Fruit fly (Drosophila melanogaster) whole organism, prepupa: ENCODE results near the gene CG11598.

ENCODE experiments used
- CG10631 ChIP-seq: fragments of 200-800 bp; sonication (Bioruptor generic); optimal IDR thresholded peaks from 2 replicates; lab custom pipeline; 2016; ENCODE audit warnings: missing biosample characterization, missing genetic modification characterization
- CG11294 ChIP-seq: fragments of 200-800 bp; sonication (Bioruptor generic); IDR thresholded peaks from 2 replicates; pipeline ENCODE4 v1.3.6; 2022; ENCODE audit warnings: missing biosample characterization, missing genetic modification characterization
- CG11762 ChIP-seq: fragments of 200-800 bp; sonication (Bioruptor generic); optimal IDR thresholded peaks from 3 replicates; lab custom pipeline; 2016; ENCODE audit warnings: missing biosample characterization, missing genetic modification characterization; ENCODE audit not compliant: insufficient read depth
- CG15336 ChIP-seq: fragments of 200-800 bp; sonication (Bioruptor generic); IDR thresholded peaks from 2 replicates; pipeline ENCODE4 v1.3.6; 2022; ENCODE audit warnings: missing biosample characterization, missing genetic modification characterization
- CG1621 ChIP-seq: fragments of 200-800 bp; sonication (Bioruptor generic); optimal IDR thresholded peaks from 3 replicates; lab custom pipeline; 2018; ENCODE audit warnings: missing biosample characterization, mild to moderate bottlenecking, missing genetic modification characterization
- CG31627 ChIP-seq: fragments of 200-800 bp; sonication (Bioruptor generic); optimal IDR thresholded peaks from 3 replicates; lab custom pipeline; 2016; ENCODE audit warnings: missing biosample characterization, missing genetic modification characterization
- CG32006 ChIP-seq: fragments of 200-800 bp; sonication (Bioruptor generic); optimal IDR thresholded peaks from 3 replicates; lab custom pipeline; 2017; ENCODE audit warnings: missing biosample characterization, mild to moderate bottlenecking, missing genetic modification characterization
- CG3919 ChIP-seq: fragments of 200-800 bp; sonication (Bioruptor generic); optimal IDR thresholded peaks from 3 replicates; lab custom pipeline; 2016; ENCODE audit warnings: missing biosample characterization, missing genetic modification characterization
- CG4318 ChIP-seq: fragments of 200-800 bp; sonication (Bioruptor generic); optimal IDR thresholded peaks from 3 replicates; lab custom pipeline; 2017; ENCODE audit warnings: missing biosample characterization, mild to moderate bottlenecking, missing genetic modification characterization
- CG6163 ChIP-seq: fragments of 200-800 bp; sonication (Bioruptor generic); IDR thresholded peaks from 3 replicates; pipeline ENCODE4 v1.3.6; 2022; ENCODE audit warnings: missing biosample characterization, missing genetic modification characterization
- CG6276 ChIP-seq: fragments of 200-800 bp; sonication (Bioruptor generic); optimal IDR thresholded peaks from 2 replicates; lab custom pipeline; 2017; ENCODE audit warnings: missing biosample characterization, mild to moderate bottlenecking, missing genetic modification characterization
- CG6854 ChIP-seq: fragments of 200-800 bp; sonication (Bioruptor generic); optimal IDR thresholded peaks from 2 replicates; lab custom pipeline; 2017; ENCODE audit warnings: missing biosample characterization, mild to moderate bottlenecking, missing genetic modification characterization
- CG8119 ChIP-seq: fragments of 200-800 bp; sonication (Bioruptor generic); IDR thresholded peaks from 3 replicates; pipeline ENCODE4 v1.3.6; 2022; ENCODE audit warnings: missing biosample characterization, missing genetic modification characterization
- CG8319 ChIP-seq: fragments of 200-800 bp; sonication (Bioruptor generic); optimal IDR thresholded peaks from 3 replicates; lab custom pipeline; 2016; ENCODE audit warnings: missing biosample characterization, missing genetic modification characterization
- CG8632 ChIP-seq: fragments of 200-800 bp; sonication (Bioruptor generic); optimal IDR thresholded peaks from 3 replicates; lab custom pipeline; 2016; ENCODE audit warnings: missing biosample characterization, missing genetic modification characterization
- Eip78C ChIP-seq: fragments of 200-800 bp; sonication (Bioruptor generic); peaks from one replicate; lab custom pipeline; 2016; ENCODE audit warnings: missing biosample characterization, missing genetic modification characterization
- Eip93F ChIP-seq: fragments of 200-800 bp; sonication (Bioruptor generic); optimal IDR thresholded peaks from 2 replicates; lab custom pipeline; 2016; ENCODE audit warnings: missing biosample characterization, mild to moderate bottlenecking, missing genetic modification characterization
- Ets21C ChIP-seq: fragments of 200-800 bp; sonication (Bioruptor generic); optimal IDR thresholded peaks from 3 replicates; lab custom pipeline; 2016; ENCODE audit warnings: missing biosample characterization, missing genetic modification characterization
- Ets96B ChIP-seq: fragments of 200-800 bp; optimal IDR thresholded peaks from 2 replicates; lab custom pipeline; 2019; ENCODE audit warnings: missing biosample characterization, mild to moderate bottlenecking, missing genetic modification characterization, moderate library complexity
- Gug ChIP-seq: fragments of 200-800 bp; sonication (Bioruptor generic); IDR thresholded peaks from 2 replicates; pipeline ENCODE4 v1.3.6; 2022; ENCODE audit warnings: missing biosample characterization, missing genetic modification characterization
- Hr38 ChIP-seq: sonication (Bioruptor generic); optimal IDR thresholded peaks from 2 replicates; lab custom pipeline; 2016; ENCODE audit warnings: missing biosample characterization, missing genetic modification characterization
- Hr4 ChIP-seq: fragments of 200-800 bp; sonication (Bioruptor generic); optimal IDR thresholded peaks from 3 replicates; lab custom pipeline; 2016; ENCODE audit warnings: missing biosample characterization, missing genetic modification characterization
- Lpt ChIP-seq: fragments of 200-800 bp; sonication (Bioruptor generic); optimal IDR thresholded peaks from 3 replicates; lab custom pipeline; 2016; ENCODE audit warnings: missing biosample characterization, missing genetic modification characterization
- OdsH ChIP-seq: fragments of 200-800 bp; sonication (Bioruptor generic); optimal IDR thresholded peaks from 3 replicates; lab custom pipeline; 2016; ENCODE audit warnings: missing biosample characterization, missing genetic modification characterization
- Sox102F ChIP-seq: fragments of 200-800 bp; sonication (Bioruptor generic); optimal IDR thresholded peaks from 2 replicates; lab custom pipeline; 2016; ENCODE audit warnings: missing biosample characterization, mild to moderate bottlenecking, missing genetic modification characterization
- Sox15 ChIP-seq: fragments of 200-800 bp; sonication (Bioruptor generic); optimal IDR thresholded peaks from 3 replicates; lab custom pipeline; 2016; ENCODE audit warnings: missing biosample characterization, missing genetic modification characterization
- achi ChIP-seq: fragments of 200-800 bp; sonication (Bioruptor generic); optimal IDR thresholded peaks from 3 replicates; lab custom pipeline; 2016; ENCODE audit warnings: missing biosample characterization, missing genetic modification characterization
- acj6 ChIP-seq: fragments of 200-800 bp; sonication (Bioruptor generic); optimal IDR thresholded peaks from 3 replicates; lab custom pipeline; 2016; ENCODE audit warnings: missing biosample characterization, missing genetic modification characterization
- cyc ChIP-seq: fragments of 200-800 bp; sonication (Bioruptor generic); optimal IDR thresholded peaks from 3 replicates; lab custom pipeline; 2016; ENCODE audit warnings: missing biosample characterization, missing genetic modification characterization
- dac ChIP-seq: fragments of 200-800 bp; sonication (Bioruptor generic); optimal IDR thresholded peaks from 2 replicates; lab custom pipeline; 2017; ENCODE audit warnings: missing biosample characterization, mild to moderate bottlenecking, missing genetic modification characterization
- dsx ChIP-seq: fragments of 200-800 bp; optimal IDR thresholded peaks from 3 replicates; lab custom pipeline; 2019; ENCODE audit warnings: missing biosample characterization, mild to moderate bottlenecking, missing genetic modification characterization, moderate library complexity; ENCODE audit not compliant: poor library complexity, severe bottlenecking
- eg ChIP-seq: fragments of 200-800 bp; sonication (Bioruptor generic); IDR thresholded peaks from 3 replicates; pipeline ENCODE4 v1.3.6; 2022; ENCODE audit warnings: missing biosample characterization, missing genetic modification characterization
- fd59A ChIP-seq: fragments of 200-800 bp; sonication (Bioruptor generic); optimal IDR thresholded peaks from 2 replicates; lab custom pipeline; 2017; ENCODE audit warnings: missing biosample characterization, mild to moderate bottlenecking, missing genetic modification characterization, missing genetic modification reagents
- fkh ChIP-seq: fragments of 200-800 bp; sonication (Bioruptor generic); optimal IDR thresholded peaks from 3 replicates; lab custom pipeline; 2017; ENCODE audit warnings: missing biosample characterization, mild to moderate bottlenecking, missing genetic modification characterization, moderate library complexity
- net ChIP-seq: fragments of 200-800 bp; sonication (Bioruptor generic); optimal IDR thresholded peaks from 3 replicates; lab custom pipeline; 2016; ENCODE audit warnings: missing biosample characterization, missing genetic modification characterization
- pdm3 ChIP-seq: fragments of 200-800 bp; sonication (Bioruptor generic); optimal IDR thresholded peaks from 3 replicates; lab custom pipeline; 2016; ENCODE audit warnings: missing biosample characterization, missing genetic modification characterization
- ss ChIP-seq, 2 experiments: fragments of 200-800 bp; sonication (Bioruptor generic); optimal IDR thresholded peaks; 2 replicates in 1 of 2; 3 replicates in 1 of 2; lab custom pipeline; 2017 to 2018; ENCODE audit warnings: mild to moderate bottlenecking in 2 of 2, missing biosample characterization in 2 of 2, missing genetic modification characterization in 2 of 2, moderate library complexity in 1 of 2
- svp ChIP-seq: fragments of 200-800 bp; sonication (Bioruptor generic); peaks from one replicate; lab custom pipeline; 2016; ENCODE audit warnings: missing biosample characterization, missing genetic modification characterization
- topi ChIP-seq: fragments of 200-800 bp; sonication (Bioruptor generic); optimal IDR thresholded peaks from 3 replicates; lab custom pipeline; 2016; ENCODE audit warnings: missing biosample characterization, missing genetic modification characterization
- vri ChIP-seq: fragments of 200-800 bp; sonication (Bioruptor generic); optimal IDR thresholded peaks from 3 replicates; lab custom pipeline; 2016; ENCODE audit warnings: missing biosample characterization, mild to moderate bottlenecking, missing genetic modification characterization

The CG11598 gene

DNA sequence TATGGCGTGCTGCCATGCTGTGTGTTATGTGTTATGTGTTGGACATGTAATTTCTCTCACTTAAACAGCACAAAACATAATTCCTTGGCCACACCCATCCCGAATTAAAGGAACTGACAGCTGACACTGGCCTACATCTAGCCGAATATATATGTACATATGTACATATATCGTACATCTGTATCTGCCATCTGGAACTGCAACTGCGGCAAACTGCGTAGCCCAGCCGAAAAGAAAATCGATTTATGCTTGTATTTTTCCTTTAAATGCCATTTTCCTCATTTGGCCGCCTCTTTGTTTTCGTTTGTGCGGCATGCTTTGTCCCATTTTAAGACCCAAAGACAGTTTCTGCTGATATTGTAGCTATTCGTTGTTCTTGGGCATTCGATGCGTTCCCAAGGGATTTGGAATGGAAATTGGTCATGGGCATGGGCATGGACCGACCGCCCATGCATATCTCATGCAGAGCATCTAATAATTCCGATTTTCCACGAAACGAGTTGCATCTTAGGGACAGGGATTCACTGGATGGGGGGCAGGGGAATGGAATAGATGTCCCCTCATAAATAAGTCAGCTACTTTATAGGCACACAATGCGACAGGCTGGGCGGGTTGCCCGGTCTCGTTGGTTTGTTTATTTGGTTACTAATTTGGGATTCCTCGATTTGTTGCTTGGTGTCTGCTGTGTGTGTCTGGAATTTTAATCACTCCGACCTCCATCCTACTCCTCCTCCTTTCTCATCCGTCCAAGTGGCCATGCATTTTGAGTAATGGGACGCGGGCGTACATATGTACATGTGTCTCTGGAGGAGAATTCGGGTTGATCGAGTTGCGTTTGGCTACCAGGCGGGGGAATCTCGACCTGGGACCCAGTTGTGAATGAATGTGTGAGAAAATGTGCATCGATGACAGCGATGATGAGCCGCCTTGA, 14.6 kb downstream of the CG11598 start:
- TF ChIP-seq Sox15, result no peak
- TF ChIP-seq dsx (GFP tag; lab: Kevin White, UChicago), result no peak
- no peak for TF ChIP-seq acj6
- TF ChIP-seq CG31627 (GFP tag; lab: Kevin White, UChicago), result no peak
- no peak for TF ChIP-seq achi
- no peak for TF ChIP-seq CG10631 (GFP tag; lab: Kevin White, UChicago)
- no peak for TF ChIP-seq fd59A (GFP tag; lab: Kevin White, UChicago)
- no peak for TF ChIP-seq Ets21C
- no peak for TF ChIP-seq pdm3 (GFP tag; lab: Kevin White, UChicago)
- no peak for TF ChIP-seq CG3919 (GFP tag; lab: Kevin White, UChicago)
- TF ChIP-seq Hr38 (GFP tag; lab: Kevin White, UChicago), result no peak
- no peak for TF ChIP-seq CG11294 (GFP tag; lab: Robert Waterston, UW)
- TF ChIP-seq cyc (GFP tag; lab: Kevin White, UChicago), result no peak
- no peak for TF ChIP-seq CG8632 (GFP tag; lab: Kevin White, UChicago)
- no peak for TF ChIP-seq CG6854 (GFP tag; lab: Kevin White, UChicago)

DNA sequence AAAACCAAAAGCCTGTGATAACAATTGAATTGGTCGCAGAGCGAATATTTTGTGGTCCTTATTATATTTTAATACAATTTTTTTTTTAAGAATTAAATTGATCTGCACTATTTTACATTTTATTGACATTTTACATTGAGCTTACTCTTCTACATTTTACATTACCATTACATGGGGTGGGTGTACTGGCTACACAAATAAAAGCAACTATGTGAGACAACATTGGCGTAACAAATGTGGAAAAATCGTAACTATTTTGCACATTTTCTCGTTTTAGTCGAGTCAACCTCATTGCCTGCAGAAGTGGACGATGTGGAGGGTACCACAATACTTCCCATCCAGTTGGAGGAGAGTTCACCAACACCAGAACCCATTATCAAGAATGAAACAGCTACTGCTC, 15.8 kb downstream of the CG11598 start:
- TF ChIP-seq fkh (GFP tag; lab: Kevin White, UChicago) (peak; percentile 30), CG15336 (no peak), svp (peak; percentile 33), Sox102F (no peak)

DNA sequence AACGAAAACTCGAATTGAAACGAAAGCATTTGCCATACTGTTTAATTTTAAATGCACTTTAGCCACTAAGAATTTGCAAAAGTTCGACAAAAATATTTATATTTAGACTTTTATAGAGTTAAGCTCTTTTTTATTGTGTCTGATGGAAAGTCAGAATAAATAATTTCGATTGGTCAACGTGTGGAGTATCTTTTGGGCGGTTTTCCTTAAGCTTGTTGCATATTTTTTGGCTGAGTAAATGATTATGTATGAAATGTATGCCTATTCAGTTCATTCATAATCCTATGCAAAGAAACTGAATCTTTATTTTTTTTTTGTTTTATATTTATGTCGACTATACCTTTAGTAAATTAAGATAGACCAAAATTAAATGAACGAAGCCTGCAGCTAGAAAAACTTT, 18.0 kb downstream of the CG11598 start:
- TF ChIP-seq acj6, result no peak
- no peak for TF ChIP-seq Ets21C
- no peak for TF ChIP-seq CG8319 (GFP tag; lab: Kevin White, UChicago)
- TF ChIP-seq Sox102F, result no peak
- TF ChIP-seq Ets96B (tag; lab: Kevin White, UChicago), result no peak
- no peak for TF ChIP-seq topi (GFP tag; lab: Kevin White, UChicago)
- no peak for TF ChIP-seq ss (GFP tag; optimal IDR thresholded peaks at IDR 0.05; lab: Kevin White, UChicago)
- TF ChIP-seq cyc (GFP tag; lab: Kevin White, UChicago), result no peak
- no peak for TF ChIP-seq CG31627 (GFP tag; lab: Kevin White, UChicago)
- no peak for TF ChIP-seq svp
- no peak for TF ChIP-seq CG6276 (GFP tag; lab: Kevin White, UChicago)

DNA sequence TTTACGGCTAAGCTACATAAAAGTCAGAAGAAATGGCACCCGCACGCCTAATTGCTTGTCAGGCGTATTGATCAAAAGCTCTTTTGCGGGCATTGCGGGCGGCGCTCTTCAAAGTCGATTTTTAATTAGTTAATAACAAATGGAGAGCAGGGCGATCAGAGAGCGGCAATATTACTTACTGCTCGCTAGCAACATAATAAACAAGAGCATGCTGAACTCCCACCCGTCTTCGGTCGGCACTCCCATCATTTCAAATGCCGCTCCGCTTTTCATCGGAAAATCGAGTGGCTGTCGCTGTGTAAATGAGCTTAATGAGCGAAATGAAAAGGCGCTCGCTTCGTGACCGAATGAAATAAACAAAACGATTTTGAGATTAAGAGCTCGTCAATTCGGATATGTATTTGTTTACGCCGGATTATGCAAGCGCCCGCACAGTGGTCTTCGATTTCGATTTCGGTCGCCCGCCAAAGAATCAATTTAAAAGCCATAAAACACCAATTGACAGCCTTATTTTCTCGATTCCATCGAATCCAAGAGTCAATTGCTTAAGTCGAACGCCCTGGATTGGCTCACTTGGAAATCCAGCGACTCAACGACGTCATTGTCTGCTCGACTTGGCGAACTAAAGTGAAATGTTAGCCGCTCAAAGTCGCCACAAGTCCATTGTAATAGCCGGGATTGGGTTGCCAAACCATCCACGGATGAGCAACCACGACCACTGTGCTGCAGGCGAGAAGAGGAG, 19.0 kb downstream of the CG11598 start:
- TF ChIP-seq OdsH (GFP tag; lab: Kevin White, UChicago) (peak; percentile 27), CG32006 (peak; percentile 79), CG4318 (peak; percentile 34), vri (GFP tag; lab: Kevin White, UChicago) (peak; percentile 50), Hr4 (peak; percentile 83), CG11294 (GFP tag; lab: Robert Waterston, UW) (peak; percentile 78; the same call in 1 of the 2 replicates), fkh (GFP tag; lab: Kevin White, UChicago) (peak; percentile 56), achi (peak; percentile 26), dac (GFP tag; lab: Kevin White, UChicago) (peak; percentile 51), CG1621 (tag; lab: Kevin White, UChicago) (no peak), CG11762 (no peak), Eip78C (peak; percentile 51), CG8119 (GFP tag; lab: Robert Waterston, UW) (peak; percentile 88), CG6163 (GFP tag; lab: Robert Waterston, UW) (peak; percentile 39; the same call in 2 of the 3 replicates), topi (GFP tag; lab: Kevin White, UChicago) (no peak), Lpt (peak; percentile 48), CG15336 (peak; percentile 82), net (GFP tag; lab: Kevin White, UChicago) (peak; percentile 45), Ets21C (no peak), CG6276 (GFP tag; lab: Kevin White, UChicago) (peak; percentile 64), Gug (GFP tag; lab: Robert Waterston, UW) (peak; percentile 68), eg (GFP tag; lab: Robert Waterston, UW) (peak; percentile 83), Eip93F (GFP tag; lab: Kevin White, UChicago) (no peak), svp (peak; percentile 58)
